Worm (Caenorhabditis elegans): Measurements from ENCODE around the gene C52E2.2.
"Not testable (repeated sequence)": the region's sequence is repeated elsewhere in the genome, so short reads cannot be mapped to it uniquely, and the experiment has no call there.

The C52E2.2 gene

DNA sequence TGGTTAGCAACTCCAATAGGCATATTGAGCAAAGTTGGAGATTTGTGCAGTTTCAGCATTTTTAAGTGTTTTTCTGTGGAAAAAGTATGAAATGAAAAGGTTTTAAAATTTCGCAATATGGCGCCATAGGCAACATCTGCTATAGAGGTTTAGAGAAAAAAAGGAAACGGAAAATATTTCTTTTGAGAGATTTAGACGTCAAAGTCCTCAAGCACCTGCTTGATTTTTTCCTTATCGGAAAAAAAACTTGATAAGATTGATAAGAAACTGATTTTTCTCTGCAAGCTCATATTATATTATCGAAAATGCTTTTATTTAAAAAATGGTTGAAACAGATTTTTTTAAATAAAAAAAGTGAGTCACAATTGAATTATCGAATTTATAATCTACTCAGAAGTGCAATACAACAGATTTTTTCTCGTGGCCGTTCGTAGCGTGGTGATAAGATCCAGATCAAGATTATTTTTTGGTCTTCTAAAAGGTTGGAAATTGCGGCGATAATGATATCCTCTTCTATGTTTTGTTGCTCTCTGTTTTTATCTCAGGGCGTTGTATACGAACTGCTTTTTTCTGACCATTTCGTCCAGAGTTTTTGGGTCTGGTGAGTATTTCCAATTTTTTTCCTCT lies 32.5 kb upstream of the C52E2.2 start, which contains the start of gene fbxc-19 (continued):
- TF ChIP-seq mdl-1 (tag; optimal IDR thresholded peaks at IDR 0.05), result peak in 1 of 2 experiments; percentile 53
- peak; percentile 45 for TF ChIP-seq hpl-2 (GFP tag; optimal IDR thresholded peaks at IDR 0.05)
- TF ChIP-seq C16A3.4 (tag; optimal IDR thresholded peaks at IDR 0.05), result peak; percentile 34
- TF ChIP-seq fos-1 (tag; optimal IDR thresholded peaks at IDR 0.05), result peak; percentile 35
- peak in 3 of 6 experiments; percentile 60 to 96 (median 89) for TF ChIP-seq elt-3 (tag; optimal IDR thresholded peaks at IDR 0.05)
- TF ChIP-seq pag-3 (tag; optimal IDR thresholded peaks at IDR 0.05; ENCODE audit: borderline replicate concordance, insufficient read depth), result no peak
- TF ChIP-seq lin-13 (GFP tag; optimal IDR thresholded peaks at IDR 0.05), result peak; percentile 40
- TF ChIP-seq blmp-1 (tag; optimal IDR thresholded peaks at IDR 0.05), result peak; percentile 35
- no peak for TF ChIP-seq ces-1 (GFP tag; optimal IDR thresholded peaks at IDR 0.05)
- peak; percentile 98 for TF ChIP-seq zip-4 (GFP tag; optimal IDR thresholded peaks at IDR 0.05)
- no peak for TF ChIP-seq pax-3 (tag; optimal IDR thresholded peaks at IDR 0.05)
- TF ChIP-seq ceh-90 (tag; optimal IDR thresholded peaks at IDR 0.05), result no peak
- peak; percentile 59 for TF ChIP-seq nhr-47 (tag; optimal IDR thresholded peaks at IDR 0.05)
- TF ChIP-seq ceh-82 (tag; optimal IDR thresholded peaks at IDR 0.05), result peak; percentile 7 to 59 (median 30)
- peak; percentile 77 to 78 for TF ChIP-seq efl-1 (optimal IDR thresholded peaks at IDR 0.05)
- peak; percentile 63 to 94 for TF ChIP-seq efl-1 (GFP tag; optimal IDR thresholded peaks at IDR 0.05 in 1 of 2)
- no peak for TF ChIP-seq ceh-88 (GFP tag; IDR thresholded peaks at IDR 0.05)
- no peak for TF ChIP-seq ceh-8 (GFP tag; optimal IDR thresholded peaks at IDR 0.05)
- TF ChIP-seq ceh-63 (GFP tag; optimal IDR thresholded peaks at IDR 0.05), result no peak
- TF ChIP-seq unc-62 (GFP tag; optimal IDR thresholded peaks at IDR 0.05), result no peak
- TF ChIP-seq hlh-4 (tag; optimal IDR thresholded peaks at IDR 0.05), result no peak
- no peak for TF ChIP-seq ets-5 (GFP tag; IDR thresholded peaks at IDR 0.05)
- peak; percentile 38 for TF ChIP-seq nhr-77 (tag; optimal IDR thresholded peaks at IDR 0.05)
- TF ChIP-seq nhr-90 (tag; optimal IDR thresholded peaks at IDR 0.05; ENCODE audit: poor library complexity), result peak; percentile 53
- no peak for TF ChIP-seq alr-1 (tag; optimal IDR thresholded peaks at IDR 0.05; ENCODE audit: borderline replicate concordance)
- peak; percentile 4 for TF ChIP-seq lin-15B (tag; optimal IDR thresholded peaks at IDR 0.05)

DNA sequence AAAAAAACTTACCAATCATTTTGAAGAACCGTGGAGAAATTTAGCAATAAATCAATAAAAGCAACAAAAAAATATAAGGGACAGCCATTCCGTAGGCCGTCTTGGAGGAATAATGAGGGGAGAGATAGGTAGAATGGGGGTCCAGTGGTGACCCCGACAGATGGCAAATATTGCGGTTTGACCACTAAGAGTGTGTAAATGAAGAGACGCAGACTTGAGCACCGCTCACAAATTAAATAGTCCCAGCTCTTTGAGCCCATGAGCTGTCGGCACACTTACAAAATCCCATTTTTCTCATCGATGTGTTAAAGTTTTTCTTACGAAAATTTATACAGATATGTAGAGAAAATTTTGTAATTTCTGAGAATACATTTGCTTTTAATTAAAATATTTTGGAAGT lies 31.8 kb upstream of the C52E2.2 start, which contains the start of gene fbxa-3:
Gene fbxa-3, minus strand, starts transcription at position 101 of the 400 bp plus-strand sequence.
- TF ChIP-seq lin-39 (tag; optimal IDR thresholded peaks at IDR 0.05), result no peak
- no peak for TF ChIP-seq egl-13 (tag; optimal IDR thresholded peaks at IDR 0.05)
- no peak for TF ChIP-seq elt-2 (tag; optimal IDR thresholded peaks at IDR 0.05)
- no peak for TF ChIP-seq nhr-77 (tag; optimal IDR thresholded peaks at IDR 0.05)
- no peak for TF ChIP-seq unc-98 (GFP tag; IDR thresholded peaks at IDR 0.05)
- no peak for TF ChIP-seq ceh-63 (GFP tag; optimal IDR thresholded peaks at IDR 0.05)
- TF ChIP-seq nhr-90 (tag; optimal IDR thresholded peaks at IDR 0.05; ENCODE audit: poor library complexity), result no peak
- TF ChIP-seq hlh-17 (GFP tag; optimal IDR thresholded peaks at IDR 0.05; ENCODE audit: borderline replicate concordance), result no peak
- TF ChIP-seq alr-1 (tag; optimal IDR thresholded peaks at IDR 0.05; ENCODE audit: borderline replicate concordance), result no peak
- no peak for TF ChIP-seq ceh-88 (GFP tag; IDR thresholded peaks at IDR 0.05)
- no peak for TF ChIP-seq sox-4 (tag; optimal IDR thresholded peaks at IDR 0.05)
- TF ChIP-seq rnt-1 (tag; optimal IDR thresholded peaks at IDR 0.05), result no peak
- TF ChIP-seq aly-2 (tag; optimal IDR thresholded peaks at IDR 0.05), result no peak
- TF ChIP-seq fos-1 (tag; optimal IDR thresholded peaks at IDR 0.05), result no peak
- TF ChIP-seq nhr-47 (tag; optimal IDR thresholded peaks at IDR 0.05), result no peak
- no peak for TF ChIP-seq nhr-11 (tag; optimal IDR thresholded peaks at IDR 0.05)

DNA sequence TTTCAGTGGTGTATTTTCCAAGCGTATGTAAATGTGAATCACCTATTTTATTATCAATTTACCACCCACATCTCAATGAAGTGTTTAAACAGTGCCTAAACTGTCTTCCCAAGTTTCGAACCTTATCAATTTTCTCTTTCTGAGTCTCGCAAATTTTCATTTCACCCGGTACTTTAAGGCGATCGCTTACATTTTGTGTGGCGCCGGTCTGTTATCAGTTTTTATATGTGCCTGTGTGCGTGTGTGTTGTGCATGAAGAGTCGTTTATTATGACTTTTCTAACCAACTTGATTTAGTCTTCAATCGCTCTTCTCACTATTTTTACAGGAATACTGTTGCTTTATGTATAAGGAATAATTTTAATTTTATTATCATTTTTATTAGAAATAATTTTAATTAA lies 29.0 kb upstream of the C52E2.2 start:
- peak; percentile 62 for TF ChIP-seq elt-2 (tag; optimal IDR thresholded peaks at IDR 0.05)

DNA sequence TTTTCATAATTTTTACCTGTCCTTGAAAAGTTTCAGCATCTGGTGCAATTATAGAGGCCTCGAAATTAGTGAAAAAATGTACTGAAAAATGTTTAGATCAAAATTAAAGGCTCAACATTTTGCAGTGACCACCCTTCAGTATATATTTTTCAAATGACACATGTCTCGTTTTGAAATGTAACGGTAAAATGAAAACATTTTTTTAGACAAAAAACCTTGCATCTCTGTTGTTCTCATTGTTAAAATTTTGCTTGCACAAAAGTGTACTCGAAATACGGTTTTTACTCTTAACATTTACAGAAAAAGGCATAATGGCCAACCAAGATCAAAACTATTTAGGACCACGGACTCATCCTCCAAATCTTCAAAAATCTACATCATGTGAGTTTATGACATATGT lies 28.3 kb upstream of the C52E2.2 start, which contains the start of gene math-41:
Gene math-41, plus strand, starts transcription at position 301 of the 400 bp plus-strand sequence.
- not testable (repeated sequence) for TF ChIP-seq fkh-8, irx-1, nhr-20 (tag; optimal IDR thresholded peaks at IDR 0.05)
